Fruit fly (Drosophila melanogaster): ENCODE results near the gene CG9500.

The CG9500 gene

dm6 chr2L:6354231-6354630 lies 3.9 kb downstream of the CG9500 start, which contains the start of gene ppk7:
ppk7 (minus strand) TSS chr2L:6354331.
- TF ChIP-seq woc (GFP tag; optimal IDR thresholded peaks at IDR 0.05) (no peak), jim (GFP tag; optimal IDR thresholded peaks at IDR 0.05) (no peak), foxo (GFP tag; optimal IDR thresholded peaks at IDR 0.05) (no peak), h (GFP tag; optimal IDR thresholded peaks at IDR 0.05) (no peak), usp (GFP tag; optimal IDR thresholded peaks at IDR 0.05) (no peak), tai (GFP tag; optimal IDR thresholded peaks at IDR 0.05) (no peak), brk (GFP tag; optimal IDR thresholded peaks at IDR 0.05) (no peak), Sp1 (GFP tag; optimal IDR thresholded peaks at IDR 0.05) (no peak), Abd-B (GFP tag; optimal IDR thresholded peaks at IDR 0.05) (no peak), Dif (GFP tag; optimal IDR thresholded peaks at IDR 0.05; ENCODE audit: partially characterized antibody) (no peak), OdsH (GFP tag; optimal IDR thresholded peaks at IDR 0.05) (no peak), dl (GFP tag; optimal IDR thresholded peaks at IDR 0.05; ENCODE audit: insufficient read depth in 1 of 2, partially characterized antibody in 2 of 2) (no peak), Hnf4 (GFP tag; optimal IDR thresholded peaks at IDR 0.05) (no peak), Rel (GFP tag; optimal IDR thresholded peaks at IDR 0.05) (no peak), Rel (tag; optimal IDR thresholded peaks at IDR 0.05) (no peak), sv (GFP tag; optimal IDR thresholded peaks at IDR 0.05) (no peak), N (GFP tag; optimal IDR thresholded peaks at IDR 0.05) (no peak), psq (GFP tag; optimal IDR thresholded peaks at IDR 0.05) (no peak)

dm6 chr2L:6351809-6352182 lies 6.3 kb downstream of the CG9500 start:
- TF ChIP-seq foxo (GFP tag; optimal IDR thresholded peaks at IDR 0.05) (peak in 1 of 2 experiments; percentile 71), usp (GFP tag; optimal IDR thresholded peaks at IDR 0.05) (no peak), h (GFP tag; optimal IDR thresholded peaks at IDR 0.05) (peak; percentile 66), OdsH (GFP tag; optimal IDR thresholded peaks at IDR 0.05) (peak; percentile 18), ey (GFP tag; optimal IDR thresholded peaks at IDR 0.05) (peak; percentile 36), CG9705 (GFP tag; optimal IDR thresholded peaks at IDR 0.05) (no peak), GATAd (GFP tag; optimal IDR thresholded peaks at IDR 0.05) (no peak), br (GFP tag; optimal IDR thresholded peaks at IDR 0.05) (peak; percentile 14), sv (GFP tag; optimal IDR thresholded peaks at IDR 0.05) (peak; percentile 53), Vsx2 (GFP tag; optimal IDR thresholded peaks at IDR 0.05; ENCODE audit: partially characterized antibody) (no peak), fru (GFP tag; optimal IDR thresholded peaks at IDR 0.05) (peak; percentile 43), psq (GFP tag; optimal IDR thresholded peaks at IDR 0.05) (peak; percentile 5), Dfd (GFP tag; optimal IDR thresholded peaks at IDR 0.05) (no peak), rgr (GFP tag; optimal IDR thresholded peaks at IDR 0.05) (peak; percentile 45), jim (GFP tag; optimal IDR thresholded peaks at IDR 0.05) (no peak), HLH106 (tag; optimal IDR thresholded peaks at IDR 0.05) (peak; percentile 29), Dif (GFP tag; optimal IDR thresholded peaks at IDR 0.05; ENCODE audit: partially characterized antibody) (no peak), Hr78 (GFP tag; optimal IDR thresholded peaks at IDR 0.05) (no peak), CG32264 (GFP tag; optimal IDR thresholded peaks at IDR 0.05) (no peak)

- TF ChIP-seq Vsx2 (GFP tag; optimal IDR thresholded peaks at IDR 0.05; ENCODE audit: partially characterized antibody) (peak; percentile 37), OdsH (GFP tag; optimal IDR thresholded peaks at IDR 0.05) (peak; percentile 47), rgr (GFP tag; optimal IDR thresholded peaks at IDR 0.05) (no peak), foxo (GFP tag; optimal IDR thresholded peaks at IDR 0.05) (peak in 1 of 2 experiments; percentile 74), Sp1 (GFP tag; optimal IDR thresholded peaks at IDR 0.05) (no peak), pan (optimal IDR thresholded peaks at IDR 0.05) (no peak), lola (GFP tag; optimal IDR thresholded peaks at IDR 0.05) (no peak), fru (GFP tag; optimal IDR thresholded peaks at IDR 0.05) (peak; percentile 22), sv (GFP tag; optimal IDR thresholded peaks at IDR 0.05) (peak; percentile 24), dl (GFP tag; optimal IDR thresholded peaks at IDR 0.05; ENCODE audit: insufficient read depth in 1 of 2, partially characterized antibody in 2 of 2) (no peak), br (GFP tag; optimal IDR thresholded peaks at IDR 0.05) (no peak), HLH106 (tag; optimal IDR thresholded peaks at IDR 0.05) (peak; percentile 0)
Measured at dm6 chr2L:6350984-6351808, 6.9 kb downstream of the CG9500 start, which contains the start of gene CG9498. CG9498 (minus strand) TSS chr2L:6351034.

- no peak for TF ChIP-seq foxo (GFP tag; optimal IDR thresholded peaks at IDR 0.05)
- no peak for TF ChIP-seq psq (GFP tag; optimal IDR thresholded peaks at IDR 0.05)
- no peak for TF ChIP-seq CG32264 (GFP tag; optimal IDR thresholded peaks at IDR 0.05)
- no peak for TF ChIP-seq Hr83 (GFP tag; optimal IDR thresholded peaks at IDR 0.05; ENCODE audit: poor library complexity, severe bottlenecking)
- TF ChIP-seq brk (GFP tag; optimal IDR thresholded peaks at IDR 0.05), result no peak
- TF ChIP-seq fru (GFP tag; optimal IDR thresholded peaks at IDR 0.05), result no peak
- TF ChIP-seq ey (GFP tag; optimal IDR thresholded peaks at IDR 0.05), result no peak
- no peak for TF ChIP-seq HLH106 (tag; optimal IDR thresholded peaks at IDR 0.05)
- TF ChIP-seq Dif (GFP tag; optimal IDR thresholded peaks at IDR 0.05; ENCODE audit: partially characterized antibody), result no peak
- no peak for TF ChIP-seq Hr78 (GFP tag; optimal IDR thresholded peaks at IDR 0.05)
- no peak for TF ChIP-seq dmrt93B (GFP tag; optimal IDR thresholded peaks at IDR 0.05)
Measured at dm6 chr2L:6348327-6348726, 9.8 kb downstream of the CG9500 start, which contains the start of gene CG9497. CG9497 (minus strand) TSS chr2L:6348427.
